Worm (Caenorhabditis elegans) whole organism, midembryonic: ENCODE results near the gene ccpp-6.

Source experiments
- med-1 ChIP-seq: sonication (generic microtip); optimal IDR thresholded peaks from 2 replicates; lab custom pipeline; 2017; ENCODE audit warnings: missing genetic modification characterization, mild to moderate bottlenecking, missing compliant biosample characterization, antibody characterized with exemption, missing genetic modification reagents; ENCODE audit not compliant: insufficient read depth
- ref-1 ChIP-seq: fragments of 200-800 bp; sonication (Bioruptor generic); conservative IDR thresholded peaks from 2 replicates; pipeline ENCODE4 v1.3.6; 2022; ENCODE audit warnings: missing genetic modification reagents, missing genetic modification characterization, missing compliant biosample characterization
- ztf-29 ChIP-seq: fragments of 200-800 bp; sonication (Bioruptor generic); IDR thresholded peaks from 2 replicates; pipeline ENCODE4 v1.3.6; 2022; ENCODE audit warnings: missing genetic modification reagents, missing genetic modification characterization, missing compliant biosample characterization

DNA sequence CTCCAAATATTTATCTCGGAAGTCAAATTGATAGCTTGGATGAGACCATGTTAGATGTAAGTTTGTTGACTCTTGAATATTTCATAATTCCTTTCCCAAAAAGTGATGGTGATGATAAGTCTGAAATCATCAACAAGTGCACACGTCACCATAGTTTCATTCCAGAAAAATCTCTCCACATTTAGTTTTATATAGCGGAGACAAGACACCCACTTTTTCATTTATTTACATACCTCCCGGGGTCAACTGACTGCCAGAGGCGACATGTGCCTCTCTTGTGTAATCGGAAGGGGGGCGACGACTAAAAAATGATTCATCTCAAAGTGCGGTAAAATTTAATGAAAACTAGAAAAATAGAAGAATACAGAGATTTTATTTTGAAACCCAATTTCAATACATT, 48.8 kb downstream of the ccpp-6 start:
- TF ChIP-seq med-1 (GFP tag; lab: Kevin White, UChicago), result no peak
- no peak for TF ChIP-seq ref-1
- no peak for TF ChIP-seq ztf-29 (GFP tag; lab: Robert Waterston, UW)
